Worm (Caenorhabditis elegans): ENCODE data around the gene C41G11.1.

ce11 chrX:5720124-5720523, at the start of gene C41G11.1:
- no peak for TF ChIP-seq tab-1 (GFP tag; IDR thresholded peaks at IDR 0.05)
- no peak for TF ChIP-seq cog-1 (tag; optimal IDR thresholded peaks at IDR 0.05)
- TF ChIP-seq ztf-23 (GFP tag; IDR thresholded peaks at IDR 0.05) = no peak
- no peak for TF ChIP-seq med-1 (GFP tag; optimal IDR thresholded peaks at IDR 0.05; ENCODE audit: insufficient read depth)
- TF ChIP-seq flt-1 (GFP tag; IDR thresholded peaks at IDR 0.05) = no peak
